Fruit fly (Drosophila melanogaster) whole organism, embryonic: Measurements from ENCODE around the gene CG32040.
A peak's percentile ranks its signal among the peaks of the same experiment; 100 is the strongest.

Experiments
- Adf1 ChIP-seq: fragments of 200-800 bp; sonication (Bioruptor generic); IDR thresholded peaks from 2 replicates; pipeline ENCODE4 v1.3.6; 2022; ENCODE audit warnings: missing biosample characterization, missing genetic modification characterization
- Atf-2 ChIP-seq: fragments of 200-800 bp; sonication (Bioruptor generic); optimal IDR thresholded peaks from 2 replicates; lab custom pipeline; 2016; ENCODE audit warnings: missing biosample characterization, missing genetic modification characterization
- CG1024 ChIP-seq: fragments of 200-800 bp; sonication (Bioruptor generic); IDR thresholded peaks from 2 replicates; pipeline ENCODE4 v1.3.6; 2022; ENCODE audit warnings: missing biosample characterization, missing genetic modification characterization
- CG10462 ChIP-seq: fragments of 200-800 bp; sonication (Bioruptor generic); optimal IDR thresholded peaks from 2 replicates; lab custom pipeline; 2016; ENCODE audit warnings: missing biosample characterization, missing genetic modification characterization
- CG14050 ChIP-seq: fragments of 200-800 bp; sonication (Bioruptor generic); IDR thresholded peaks from 3 replicates; pipeline ENCODE4 v1.3.6; 2022; ENCODE audit warnings: missing biosample characterization, missing genetic modification characterization
- CG17359 ChIP-seq: fragments of 200-800 bp; sonication (Bioruptor generic); optimal IDR thresholded peaks from 3 replicates; lab custom pipeline; 2018; ENCODE audit warnings: missing biosample characterization, mild to moderate bottlenecking, missing genetic modification characterization, moderate library complexity
- CG18011 ChIP-seq: fragments of 200-800 bp; sonication (Bioruptor generic); optimal IDR thresholded peaks from 2 replicates; lab custom pipeline; 2017; ENCODE audit warnings: missing biosample characterization, missing genetic modification characterization, mild to moderate bottlenecking, moderate library complexity, missing genotype
- CG2202 ChIP-seq: fragments of 200-800 bp; sonication (Bioruptor generic); optimal IDR thresholded peaks from 2 replicates; lab custom pipeline; 2018; ENCODE audit warnings: missing biosample characterization, mild to moderate bottlenecking, missing genetic modification characterization
- CG32772 ChIP-seq: fragments of 200-800 bp; sonication (Bioruptor generic); IDR thresholded peaks from 2 replicates; pipeline ENCODE4 v1.3.6; 2022; ENCODE audit warnings: missing biosample characterization, missing genetic modification characterization
- CG4328 ChIP-seq: fragments of 200-800 bp; sonication (Bioruptor generic); optimal IDR thresholded peaks from 3 replicates; lab custom pipeline; 2017; ENCODE audit warnings: missing biosample characterization, missing genetic modification reagents, missing genetic modification characterization
- CG4854 ChIP-seq: fragments of 200-800 bp; sonication (Bioruptor generic); optimal IDR thresholded peaks from 2 replicates; lab custom pipeline; 2016; ENCODE audit warnings: missing biosample characterization, missing genetic modification characterization, inconsistent platforms
- CG6175 ChIP-seq: fragments of 200-800 bp; sonication (Bioruptor generic); IDR thresholded peaks from 3 replicates; pipeline ENCODE4 v1.3.6; 2022; ENCODE audit warnings: missing biosample characterization, missing genetic modification characterization
- CG6654 ChIP-seq: fragments of 200-800 bp; sonication (Bioruptor generic); optimal IDR thresholded peaks from 2 replicates; lab custom pipeline; 2017; ENCODE audit warnings: missing biosample characterization, mild to moderate bottlenecking, missing genetic modification characterization
- CG6683 ChIP-seq: fragments of 200-800 bp; sonication (Bioruptor generic); optimal IDR thresholded peaks from 2 replicates; lab custom pipeline; 2017; ENCODE audit warnings: missing biosample characterization, mild to moderate bottlenecking, missing genetic modification characterization, missing genetic modification reagents
- CG6813 ChIP-seq: fragments of 200-800 bp; sonication (Bioruptor generic); optimal IDR thresholded peaks from 2 replicates; lab custom pipeline; 2017; ENCODE audit warnings: missing biosample characterization, missing genetic modification characterization, mild to moderate bottlenecking, moderate library complexity, missing genetic modification reagents
- CG7372 ChIP-seq: fragments of 200-800 bp; sonication (Bioruptor generic); IDR thresholded peaks from 2 replicates; pipeline ENCODE4 v1.3.6; 2022; ENCODE audit warnings: missing biosample characterization, missing genetic modification characterization
- CG9727 ChIP-seq: fragments of 200-800 bp; sonication (Bioruptor generic); optimal IDR thresholded peaks from 3 replicates; lab custom pipeline; 2017; ENCODE audit warnings: missing biosample characterization, mild to moderate bottlenecking, missing genetic modification characterization
- CG9817 ChIP-seq: fragments of 200-800 bp; sonication (Bioruptor generic); optimal IDR thresholded peaks from 2 replicates; lab custom pipeline; 2018; ENCODE audit warnings: missing biosample characterization, mild to moderate bottlenecking, missing genetic modification characterization, moderate library complexity
- Dek ChIP-seq: fragments of 200-800 bp; sonication (Bioruptor generic); optimal IDR thresholded peaks from 3 replicates; lab custom pipeline; 2019; ENCODE audit warnings: missing biosample characterization, mild to moderate bottlenecking, missing genetic modification characterization, moderate library complexity
- Dfd ChIP-seq, 2 experiments: fragments of >200 bp; optimal IDR thresholded peaks; 2 replicates each; lab custom pipeline; 2017; ENCODE audit warnings: missing biosample characterization in 2 of 2, missing genetic modification characterization in 2 of 2
- HLH3B ChIP-seq: fragments of 200-800 bp; sonication (Bioruptor generic); IDR thresholded peaks from 2 replicates; pipeline ENCODE4 v1.3.6; 2022; ENCODE audit warnings: missing biosample characterization, missing genetic modification characterization
- Hand ChIP-seq: fragments of 200-800 bp; sonication (Bioruptor generic); optimal IDR thresholded peaks from 2 replicates; lab custom pipeline; 2017; ENCODE audit warnings: mild to moderate bottlenecking, missing biosample characterization, missing genetic modification reagents, missing genetic modification characterization
- Hr3 ChIP-seq: fragments of 200-800 bp; sonication (Bioruptor generic); optimal IDR thresholded peaks from 3 replicates; lab custom pipeline; 2016; ENCODE audit warnings: missing biosample characterization, missing genetic modification characterization
- Hr39 ChIP-seq: fragments of >200 bp; optimal IDR thresholded peaks from 2 replicates; lab custom pipeline; 2017
- Mad ChIP-seq: fragments of 200-800 bp; sonication (Bioruptor generic); optimal IDR thresholded peaks from 2 replicates; lab custom pipeline; 2016; ENCODE audit warnings: missing biosample characterization, missing genetic modification characterization
- Mes4 ChIP-seq: fragments of 200-800 bp; sonication (Bioruptor generic); optimal IDR thresholded peaks from 2 replicates; lab custom pipeline; 2016; ENCODE audit warnings: missing biosample characterization, missing genetic modification characterization
- Ptx1 ChIP-seq: fragments of 200-800 bp; sonication (Bioruptor generic); IDR thresholded peaks from 2 replicates; pipeline ENCODE4 v1.3.6; 2022; ENCODE audit warnings: missing biosample characterization, missing genetic modification characterization
- Ravus ChIP-seq: fragments of 200-800 bp; sonication (Bioruptor generic); IDR thresholded peaks from 2 replicates; pipeline ENCODE4 v1.3.6; 2022; ENCODE audit warnings: missing biosample characterization, missing genetic modification characterization
- Rx ChIP-seq: fragments of 200-800 bp; sonication (Bioruptor generic); IDR thresholded peaks from 2 replicates; pipeline ENCODE4 v1.3.6; 2022; ENCODE audit warnings: missing biosample characterization, missing genetic modification characterization
- Six4 ChIP-seq: fragments of 200-800 bp; sonication (Bioruptor generic); optimal IDR thresholded peaks from 2 replicates; lab custom pipeline; 2016; ENCODE audit warnings: missing biosample characterization, missing genetic modification characterization
- Tbp ChIP-seq: fragments of >200 bp; optimal IDR thresholded peaks from 2 replicates; lab custom pipeline; 2018; ENCODE audit warnings: missing biosample characterization, missing genetic modification characterization
- abd-A ChIP-seq: fragments of 200-800 bp; sonication (Bioruptor generic); optimal IDR thresholded peaks from 3 replicates; lab custom pipeline; 2019; ENCODE audit warnings: missing biosample characterization, mild to moderate bottlenecking, missing genetic modification characterization, moderate library complexity
- aop ChIP-seq: fragments of 200-800 bp; sonication (Bioruptor generic); IDR thresholded peaks from 2 replicates; pipeline ENCODE4 v1.3.6; 2022; ENCODE audit warnings: missing biosample characterization, missing genetic modification characterization
- br ChIP-seq: fragments of >200 bp; optimal IDR thresholded peaks from 2 replicates; lab custom pipeline; 2017
- croc ChIP-seq: fragments of 200-800 bp; sonication (Bioruptor generic); conservative IDR thresholded peaks from 3 replicates; pipeline ENCODE4 v1.3.6; 2022; ENCODE audit warnings: missing biosample characterization, missing genetic modification characterization
- dati ChIP-seq: fragments of 200-800 bp; sonication (Bioruptor generic); IDR thresholded peaks from 2 replicates; pipeline ENCODE4 v1.3.6; 2022; ENCODE audit warnings: missing biosample characterization, missing genetic modification characterization
- dmrt11E ChIP-seq: fragments of 200-800 bp; sonication (Bioruptor generic); optimal IDR thresholded peaks from 3 replicates; lab custom pipeline; 2018; ENCODE audit warnings: missing biosample characterization, mild to moderate bottlenecking, missing genetic modification characterization, moderate library complexity
- dpn ChIP-seq, 2 experiments: fragments of 200-800 bp; sonication (Bioruptor generic); optimal IDR thresholded peaks; 3 replicates each; lab custom pipeline; 2016; ENCODE audit warnings: missing biosample characterization in 2 of 2, missing genetic modification characterization in 2 of 2
- gem ChIP-seq: fragments of 200-800 bp; sonication (Bioruptor generic); optimal IDR thresholded peaks from 2 replicates; lab custom pipeline; 2019; ENCODE audit warnings: missing biosample characterization, mild to moderate bottlenecking, missing genetic modification characterization, moderate library complexity
- kay ChIP-seq: fragments of 200-800 bp; sonication (Bioruptor generic); optimal IDR thresholded peaks from 2 replicates; lab custom pipeline; 2016; ENCODE audit warnings: missing biosample characterization, missing genetic modification characterization
- nom ChIP-seq: fragments of 200-800 bp; sonication (Bioruptor generic); optimal IDR thresholded peaks from 2 replicates; lab custom pipeline; 2017; ENCODE audit warnings: missing biosample characterization, missing genetic modification characterization, mild to moderate bottlenecking, moderate library complexity, missing genetic modification reagents
- oc ChIP-seq: fragments of 200-800 bp; sonication (Bioruptor generic); optimal IDR thresholded peaks from 2 replicates; lab custom pipeline; 2018; ENCODE audit warnings: missing biosample characterization, mild to moderate bottlenecking, missing genetic modification characterization, moderate library complexity
- peb ChIP-seq: fragments of 200-800 bp; sonication (Bioruptor generic); IDR thresholded peaks from 2 replicates; pipeline ENCODE4 v1.3.6; 2022; ENCODE audit warnings: missing biosample characterization, missing genetic modification characterization
- phol ChIP-seq: fragments of 200-800 bp; sonication (Bioruptor generic); optimal IDR thresholded peaks from 3 replicates; lab custom pipeline; 2018; ENCODE audit warnings: missing biosample characterization, mild to moderate bottlenecking, missing genetic modification characterization, moderate library complexity
- psq ChIP-seq: fragments of 200-800 bp; sonication (Bioruptor generic); optimal IDR thresholded peaks from 2 replicates; lab custom pipeline; 2017; ENCODE audit warnings: missing biosample characterization, missing genetic modification characterization
- pzg ChIP-seq: fragments of 200-800 bp; sonication (Bioruptor generic); optimal IDR thresholded peaks from 3 replicates; lab custom pipeline; 2018; ENCODE audit warnings: missing biosample characterization, mild to moderate bottlenecking, missing genetic modification characterization, moderate library complexity
- scrt ChIP-seq: fragments of 200-800 bp; sonication (Bioruptor generic); optimal IDR thresholded peaks from 2 replicates; lab custom pipeline; 2018; ENCODE audit warnings: missing biosample characterization, mild to moderate bottlenecking, missing genetic modification characterization, moderate library complexity
- tna ChIP-seq: fragments of 200-800 bp; sonication (Bioruptor generic); IDR thresholded peaks from 2 replicates; pipeline ENCODE4 v1.3.6; 2022; ENCODE audit warnings: missing biosample characterization, missing genetic modification characterization; ENCODE audit not compliant: partially characterized antibody
- trh ChIP-seq: fragments of 200-800 bp; sonication (Bioruptor generic); optimal IDR thresholded peaks from 2 replicates; lab custom pipeline; 2016; ENCODE audit warnings: missing biosample characterization, missing genetic modification characterization
- twi ChIP-seq: fragments of 200-800 bp; optimal IDR thresholded peaks from 2 replicates; lab custom pipeline; 2019; ENCODE audit warnings: missing biosample characterization, mild to moderate bottlenecking, missing genetic modification characterization, moderate library complexity
- zen ChIP-seq: fragments of 200-800 bp; sonication (Bioruptor generic); optimal IDR thresholded peaks from 3 replicates; lab custom pipeline; 2018; ENCODE audit warnings: missing biosample characterization, mild to moderate bottlenecking, missing genetic modification characterization, moderate library complexity
- zfh1 ChIP-seq: fragments of 200-800 bp; sonication (Bioruptor generic); IDR thresholded peaks from 3 replicates; pipeline ENCODE4 v1.3.6; 2022; ENCODE audit warnings: missing biosample characterization, missing genetic modification characterization

The CG32040 gene

DNA sequence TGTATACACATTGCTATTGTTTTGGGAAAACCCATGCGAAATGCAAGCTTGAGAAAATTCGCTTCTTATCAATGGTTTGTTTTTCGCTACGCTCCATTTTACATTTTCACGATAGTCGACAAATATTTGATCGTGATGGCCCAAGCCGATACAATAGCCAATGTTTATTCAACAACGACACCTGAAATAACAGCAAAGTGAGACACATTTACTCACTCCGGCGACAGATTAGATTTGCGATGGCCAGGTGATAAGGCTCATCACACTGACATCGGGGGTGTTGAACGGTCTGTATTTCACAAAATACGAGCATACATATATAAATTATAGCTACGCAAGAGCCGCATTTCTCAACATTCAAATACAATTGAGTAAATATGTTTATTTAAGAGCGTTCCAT lies 43.3 kb downstream of the CG32040 start (continued):
- TF ChIP-seq CG1024 (GFP tag; lab: Robert Waterston, UW) (peak; percentile 41; the same call in 1 of the 2 replicates), kay (GFP tag; lab: Kevin White, UChicago) (peak; percentile 12), Dek (tag; lab: Kevin White, UChicago) (peak; percentile 40), Adf1 (GFP tag; lab: Robert Waterston, UW) (no peak; the same call in 1 of the 2 replicates), Tbp (GFP tag; lab: Kevin White, UChicago) (no peak), CG4854 (GFP tag; lab: Kevin White, UChicago) (peak; percentile 66), CG6175 (GFP tag; lab: Robert Waterston, UW) (no peak), psq (GFP tag; lab: Kevin White, UChicago) (no peak), Six4 (GFP tag; lab: Kevin White, UChicago) (no peak), Mes4 (GFP tag; lab: Kevin White, UChicago) (no peak), croc (GFP tag; lab: Robert Waterston, UW) (no peak), scrt (GFP tag; lab: Kevin White, UChicago) (peak; percentile 82), phol (no peak), Mad (GFP tag; lab: Kevin White, UChicago) (no peak), Ptx1 (GFP tag; lab: Robert Waterston, UW) (peak; percentile 26; the same call in 1 of the 2 replicates), Rx (GFP tag; lab: Robert Waterston, UW) (no peak), CG17359 (tag; lab: Kevin White, UChicago) (peak; percentile 78), tna (no peak), br (no peak), trh (GFP tag; lab: Kevin White, UChicago) (no peak), zen (no peak), CG6813 (GFP tag; lab: Kevin White, UChicago) (peak; percentile 90), CG2202 (tag; lab: Kevin White, UChicago) (peak; percentile 48), Ravus (GFP tag; lab: Robert Waterston, UW) (no peak), CG7372 (GFP tag; lab: Robert Waterston, UW) (no peak), CG6654 (no peak), peb (no peak), CG18011 (no peak), nom (GFP tag; lab: Kevin White, UChicago) (peak; percentile 60), Hand (peak; percentile 3), CG9727 (GFP tag; lab: Kevin White, UChicago) (peak; percentile 69), abd-A (no peak), CG14050 (GFP tag; lab: Robert Waterston, UW) (no peak), CG10462 (GFP tag; lab: Kevin White, UChicago) (no peak), CG9817 (tag; lab: Kevin White, UChicago) (peak; percentile 35), Dfd (GFP tag; optimal IDR thresholded peaks at IDR 0.05; lab: Kevin White, UChicago) (no peak), twi (tag; lab: Kevin White, UChicago) (peak; percentile 42), HLH3B (GFP tag; lab: Robert Waterston, UW) (peak; percentile 51; the same call in 1 of the 2 replicates), zfh1 (GFP tag; lab: Robert Waterston, UW) (peak; percentile 59; the same call in 2 of the 3 replicates), gem (tag; lab: Kevin White, UChicago) (peak; percentile 47), Hr39 (lab: Kevin White, UChicago) (no peak), Atf-2 (GFP tag; lab: Kevin White, UChicago) (no peak), aop (no peak), CG4328 (GFP tag; lab: Kevin White, UChicago) (peak; percentile 70), pzg (GFP tag; lab: Kevin White, UChicago) (peak; percentile 18), dati (GFP tag; lab: Robert Waterston, UW) (no peak), Hr3 (GFP tag; lab: Kevin White, UChicago) (no peak), CG6683 (GFP tag; lab: Kevin White, UChicago) (peak; percentile 81), oc (tag; lab: Kevin White, UChicago) (no peak), dmrt11E (no peak), dpn (GFP tag; optimal IDR thresholded peaks at IDR 0.05; lab: Kevin White, UChicago) (peak in 1 of 2 experiments; percentile 67), CG32772 (no peak)
